Fruit fly (Drosophila melanogaster) whole organism: ENCODE data around the gene Eaat2.

Experiments
- CG8478 ChIP-seq: fragments of >200 bp; optimal IDR thresholded peaks from 2 replicates; lab custom pipeline; 2018; ENCODE audit warnings: inconsistent platforms
- Dll ChIP-seq: fragments of >200 bp; optimal IDR thresholded peaks from 2 replicates; lab custom pipeline; 2017
- EcR ChIP-seq, 2 experiments: fragments of >200 bp; optimal IDR thresholded peaks; 2 replicates each; lab custom pipeline; 2017; ENCODE audit warnings: missing biosample characterization in 2 of 2, missing genetic modification characterization in 2 of 2, missing genetic modification reagents in 2 of 2
- pan ChIP-seq: fragments of >200 bp; optimal IDR thresholded peaks from 2 replicates; lab custom pipeline; 2017
- psq ChIP-seq: fragments of >200 bp; optimal IDR thresholded peaks from 2 replicates; lab custom pipeline; 2017
- usp ChIP-seq: fragments of >200 bp; optimal IDR thresholded peaks from 2 replicates; lab custom pipeline; 2017; ENCODE audit warnings: missing biosample characterization, missing genetic modification characterization, mixed read lengths

dm6 chr2L:784036-784435, 39.8 kb upstream of the Eaat2 start, which contains the start of gene CG3544:
- TF ChIP-seq pan (lab: Kevin White, UChicago) (no peak), Dll (lab: Kevin White, UChicago) (no peak), psq (lab: Kevin White, UChicago) (no peak), EcR (GFP tag; optimal IDR thresholded peaks at IDR 0.05; lab: Kevin White, UChicago) (no peak), usp (no peak), CG8478 (lab: Kevin White, UChicago) (no peak)
